Fruit fly (Drosophila melanogaster): ENCODE measurements around the gene CG6290.

CG6290 gene

dm6 chrX:18407394-18407721, 29.9 kb upstream of the CG6290 start (continued):
- TF ChIP-seq dac (GFP tag; optimal IDR thresholded peaks at IDR 0.05) (no peak), CG6163 (GFP tag; IDR thresholded peaks at IDR 0.05) (no peak), CG15336 (GFP tag; IDR thresholded peaks at IDR 0.05) (peak; percentile 63; the same call in 1 of the 2 replicates), OdsH (GFP tag; optimal IDR thresholded peaks at IDR 0.05) (peak; percentile 20), CG8319 (GFP tag; optimal IDR thresholded peaks at IDR 0.05) (no peak), net (GFP tag; optimal IDR thresholded peaks at IDR 0.05) (no peak), CG7368 (GFP tag; optimal IDR thresholded peaks at IDR 0.05) (no peak), CG34406 (GFP tag; optimal IDR thresholded peaks at IDR 0.05) (no peak), Hr4 (GFP tag; optimal IDR thresholded peaks at IDR 0.05) (peak; percentile 30), CG8119 (GFP tag; IDR thresholded peaks at IDR 0.05) (0 out of 3 replicates have a peak, but pooled peaks have one; percentile 34), Blimp-1 (GFP tag; optimal IDR thresholded peaks at IDR 0.05) (no peak), topi (GFP tag; optimal IDR thresholded peaks at IDR 0.05) (no peak), CG3032 (tag; optimal IDR thresholded peaks at IDR 0.05) (no peak)

dm6 chrX:18409449-18409848, 27.8 kb upstream of the CG6290 start:
- TF ChIP-seq fkh (GFP tag; optimal IDR thresholded peaks at IDR 0.05): no peak
- peak; percentile 12 for TF ChIP-seq Eip78C (GFP tag)
- TF ChIP-seq eg (GFP tag; IDR thresholded peaks at IDR 0.05): 0 out of 3 replicates have a peak, but pooled peaks have one; percentile 9

dm6 chrX:18409938-18410337, 27.4 kb upstream of the CG6290 start, which contains the start of gene Nt5b:
Nt5b (minus strand) TSS chrX:18410144.
- TF ChIP-seq spab (GFP tag; optimal IDR thresholded peaks at IDR 0.05): no peak
- TF ChIP-seq fkh (GFP tag; optimal IDR thresholded peaks at IDR 0.05): peak; percentile 64

- TF ChIP-seq fd59A (GFP tag; optimal IDR thresholded peaks at IDR 0.05): no peak
- no peak for TF ChIP-seq CG31627 (GFP tag; optimal IDR thresholded peaks at IDR 0.05)
- no peak for TF ChIP-seq CG3032 (tag; optimal IDR thresholded peaks at IDR 0.05)
Measured at dm6 chrX:18415115-18415514, 22.2 kb upstream of the CG6290 start, which contains the start of gene CG15056. CG15056 (plus strand) TSS chrX:18415415.

dm6 chrX:18422112-18422511, 15.2 kb upstream of the CG6290 start, which contains the start of gene CG42323:
CG42323 (plus strand) TSS chrX:18422413.
- TF ChIP-seq CG8119 (GFP tag; IDR thresholded peaks at IDR 0.05) (0 out of 3 replicates have a peak, but pooled peaks have one; percentile 43), dsx (GFP tag; optimal IDR thresholded peaks at IDR 0.05; ENCODE audit: poor library complexity, severe bottlenecking) (no peak), CG34406 (GFP tag; optimal IDR thresholded peaks at IDR 0.05) (no peak), Lpt (GFP tag; optimal IDR thresholded peaks at IDR 0.05) (no peak), CG6276 (GFP tag; optimal IDR thresholded peaks at IDR 0.05) (peak; percentile 42), CG11294 (GFP tag; IDR thresholded peaks at IDR 0.05) (no peak), dac (GFP tag; optimal IDR thresholded peaks at IDR 0.05) (no peak), CG6163 (GFP tag; IDR thresholded peaks at IDR 0.05) (0 out of 3 replicates have a peak, but pooled peaks have one; percentile 22), eg (GFP tag; IDR thresholded peaks at IDR 0.05) (peak; percentile 77), Smox (GFP tag; optimal IDR thresholded peaks at IDR 0.05) (no peak), CG9139 (GFP tag; optimal IDR thresholded peaks at IDR 0.05) (no peak), CG15336 (GFP tag; IDR thresholded peaks at IDR 0.05) (peak; percentile 62), net (GFP tag; optimal IDR thresholded peaks at IDR 0.05) (no peak)

- TF ChIP-seq achi (GFP tag; optimal IDR thresholded peaks at IDR 0.05) (no peak), Sox15 (GFP tag; optimal IDR thresholded peaks at IDR 0.05) (no peak), svp (GFP tag) (peak; percentile 18)
Measured at dm6 chrX:18438568-18438967, 1.3 kb downstream of the CG6290 start, which contains the start of gene CG32551. CG32551 (plus strand) TSS chrX:18438868.

dm6 chrX:18439367-18439766, 2.1 kb downstream of the CG6290 start, which contains the start of gene CG43841:
CG43841 (plus strand) TSS chrX:18439667.
- TF ChIP-seq CG9139 (GFP tag; optimal IDR thresholded peaks at IDR 0.05) (no peak), Ets21C (GFP tag; optimal IDR thresholded peaks at IDR 0.05) (no peak), CG7368 (GFP tag; optimal IDR thresholded peaks at IDR 0.05) (no peak), Sox15 (GFP tag; optimal IDR thresholded peaks at IDR 0.05) (no peak), fd59A (GFP tag; optimal IDR thresholded peaks at IDR 0.05) (no peak), dac (GFP tag; optimal IDR thresholded peaks at IDR 0.05) (no peak), CG6854 (GFP tag; optimal IDR thresholded peaks at IDR 0.05) (no peak), esn (GFP tag; optimal IDR thresholded peaks at IDR 0.05) (no peak), CG6163 (GFP tag; IDR thresholded peaks at IDR 0.05) (no peak), Gug (GFP tag; IDR thresholded peaks at IDR 0.05) (no peak)
